Worm (Caenorhabditis elegans) whole organism, L4 larva: Measurements from ENCODE around the gene fbxa-61.

Source experiments
- D1046.2 ChIP-seq: fragments of 200-800 bp; sonication (Bioruptor generic); IDR thresholded peaks from 2 replicates; pipeline ENCODE4 v1.3.6; 2022; ENCODE audit warnings: missing genetic modification characterization, missing compliant biosample characterization
- F44E2.7 ChIP-seq: fragments of 200-800 bp; sonication (Bioruptor generic); IDR thresholded peaks from 2 replicates; pipeline ENCODE4 v2.1.2; 2022; ENCODE audit warnings: missing genetic modification characterization, missing compliant biosample characterization
- T20F7.1 ChIP-seq: fragments of 200-800 bp; sonication (Bioruptor generic); optimal IDR thresholded peaks from 2 replicates; lab custom pipeline; 2018; ENCODE audit warnings: mild to moderate bottlenecking, missing genetic modification characterization, missing compliant biosample characterization
- T26A8.4 ChIP-seq: fragments of 200-800 bp; sonication (Bioruptor generic); IDR thresholded peaks from 2 replicates; pipeline ENCODE4 v1.3.6; 2022; ENCODE audit warnings: missing genetic modification characterization, missing compliant biosample characterization
- Y105C5A.15 ChIP-seq: fragments of 200-800 bp; sonication (Bioruptor generic); IDR thresholded peaks from 2 replicates; pipeline ENCODE4 v1.3.6; 2022; ENCODE audit warnings: missing genetic modification characterization, missing compliant biosample characterization
- Y48G9A.11 ChIP-seq: fragments of 200-800 bp; sonication (Bioruptor generic); IDR thresholded peaks from 2 replicates; pipeline ENCODE4 v1.3.6; 2022; ENCODE audit warnings: missing genetic modification reagents, missing genetic modification characterization, missing compliant biosample characterization
- Y5F2A.4 ChIP-seq: fragments of 200-800 bp; sonication (Bioruptor generic); optimal IDR thresholded peaks from 2 replicates; lab custom pipeline; 2018; ENCODE audit warnings: mild to moderate bottlenecking, missing genetic modification characterization, missing compliant biosample characterization
- ZK546.5 ChIP-seq, 2 experiments: sonication (generic microtip); optimal IDR thresholded peaks; 2 replicates each; lab custom pipeline; 2017; ENCODE audit warnings: missing biosample characterization in 2 of 2, missing genetic modification characterization in 2 of 2
- aha-1 ChIP-seq: fragments of 150-350 bp; peaks from one replicate; lab custom pipeline; 2014; ENCODE audit warnings: missing biosample characterization, missing genetic modification characterization
- ama-1 ChIP-seq: fragments of 150-350 bp; optimal IDR thresholded peaks from 2 replicates; lab custom pipeline; 2014; ENCODE audit warnings: inconsistent platforms, mixed read lengths
- ceh-32 ChIP-seq: sonication (generic microtip); optimal IDR thresholded peaks from 2 replicates; lab custom pipeline; 2016; ENCODE audit warnings: mild to moderate bottlenecking, missing genetic modification characterization, missing compliant biosample characterization; ENCODE audit not compliant: poor library complexity
- ceh-62 ChIP-seq: sonication (generic microtip); optimal IDR thresholded peaks from 2 replicates; lab custom pipeline; 2017; ENCODE audit warnings: missing biosample characterization, missing genetic modification characterization
- cey-2 ChIP-seq: sonication (generic microtip); optimal IDR thresholded peaks from 3 replicates; lab custom pipeline; 2017; ENCODE audit warnings: missing genetic modification characterization, mild to moderate bottlenecking, missing compliant biosample characterization, antibody characterized with exemption, borderline replicate concordance; ENCODE audit not compliant: insufficient read depth
- daf-12 ChIP-seq: fragments of 150-350 bp; optimal IDR thresholded peaks from 2 replicates; lab custom pipeline; 2014; ENCODE audit warnings: missing biosample characterization, missing genetic modification reagents, missing genetic modification characterization
- daf-16 ChIP-seq, 3 experiments: sonication (generic microtip); optimal IDR thresholded peaks; 2 replicates each; lab custom pipeline; 2016 to 2017; ENCODE audit warnings: missing genetic modification characterization in 3 of 3, missing genetic modification reagents in 3 of 3, mild to moderate bottlenecking in 2 of 3, missing compliant biosample characterization in 2 of 3, missing biosample characterization in 1 of 3, moderate library complexity in 1 of 3
- daf-19 ChIP-seq: fragments of 200-800 bp; sonication (Bioruptor generic); conservative IDR thresholded peaks from 2 replicates; pipeline ENCODE4 v1.3.6; 2022; ENCODE audit warnings: missing genetic modification characterization, missing compliant biosample characterization
- dmd-6 ChIP-seq: fragments of 200-800 bp; sonication (Bioruptor generic); IDR thresholded peaks from 2 replicates; pipeline ENCODE4 v1.3.6; 2022; ENCODE audit warnings: missing genetic modification reagents, missing genetic modification characterization, missing compliant biosample characterization
- dmd-9 ChIP-seq: fragments of 200-800 bp; sonication (Bioruptor generic); IDR thresholded peaks from 2 replicates; pipeline ENCODE4 v1.3.6; 2022; ENCODE audit warnings: missing genetic modification reagents, missing genetic modification characterization, missing compliant biosample characterization
- dpl-1 ChIP-seq: fragments of 150-350 bp; optimal IDR thresholded peaks from 2 replicates; lab custom pipeline; 2014; ENCODE audit warnings: missing biosample characterization, missing genetic modification reagents, missing genetic modification characterization
- duxl-1 ChIP-seq: sonication (generic microtip); optimal IDR thresholded peaks from 2 replicates; lab custom pipeline; 2016; ENCODE audit warnings: mild to moderate bottlenecking, missing genetic modification characterization, moderate library complexity, missing compliant biosample characterization; ENCODE audit not compliant: poor library complexity
- dve-1 ChIP-seq: sonication (generic microtip); optimal IDR thresholded peaks from 2 replicates; lab custom pipeline; 2017; ENCODE audit warnings: antibody characterized with exemption, mild to moderate bottlenecking, missing genetic modification characterization, missing compliant biosample characterization; ENCODE audit not compliant: insufficient read depth
- gei-8 ChIP-seq: fragments of 200-800 bp; sonication (Bioruptor generic); optimal IDR thresholded peaks from 2 replicates; lab custom pipeline; 2018; ENCODE audit warnings: mild to moderate bottlenecking, missing genetic modification characterization, missing compliant biosample characterization
- hif-1 ChIP-seq, 2 experiments: sonication (generic microtip); optimal IDR thresholded peaks; 2 replicates each; lab custom pipeline; 2016 to 2017; ENCODE audit warnings: missing compliant biosample characterization in 2 of 2, missing genetic modification characterization in 2 of 2, missing genetic modification reagents in 2 of 2, missing genotype in 2 of 2, mild to moderate bottlenecking in 1 of 2
- hlh-11 ChIP-seq: fragments of 200-800 bp; sonication (Bioruptor generic); optimal IDR thresholded peaks from 2 replicates; lab custom pipeline; 2018; ENCODE audit warnings: mild to moderate bottlenecking, missing genetic modification characterization, missing compliant biosample characterization
- hlh-30 ChIP-seq: sonication (generic microtip); optimal IDR thresholded peaks from 2 replicates; lab custom pipeline; 2017; ENCODE audit warnings: antibody characterized with exemption, mild to moderate bottlenecking, missing genetic modification characterization, missing compliant biosample characterization; ENCODE audit not compliant: insufficient read depth
- jun-1 ChIP-seq: fragments of 150-350 bp; optimal IDR thresholded peaks from 2 replicates; lab custom pipeline; 2014; ENCODE audit warnings: missing biosample characterization, missing genetic modification reagents, missing genetic modification characterization
- lim-7 ChIP-seq: fragments of 200-800 bp; sonication (Bioruptor generic); IDR thresholded peaks from 2 replicates; pipeline ENCODE4 v1.3.6; 2022; ENCODE audit warnings: missing genetic modification characterization, missing compliant biosample characterization
- lin-1 ChIP-seq: fragments of 200-800 bp; sonication (Bioruptor generic); IDR thresholded peaks from 2 replicates; pipeline ENCODE4 v1.3.6; 2022; ENCODE audit warnings: missing genetic modification reagents, missing genetic modification characterization, missing compliant biosample characterization
- lin-38 ChIP-seq: fragments of 200-800 bp; sonication (Bioruptor generic); IDR thresholded peaks from 2 replicates; pipeline ENCODE4 v1.3.6; 2022; ENCODE audit warnings: missing genetic modification reagents, missing genetic modification characterization, missing compliant biosample characterization
- lin-39 ChIP-seq: fragments of 150-350 bp; optimal IDR thresholded peaks from 2 replicates; lab custom pipeline; 2014; ENCODE audit warnings: missing biosample characterization, missing genetic modification reagents, missing genetic modification characterization
- lir-3 ChIP-seq: sonication (generic microtip); optimal IDR thresholded peaks from 2 replicates; lab custom pipeline; 2016; ENCODE audit warnings: mild to moderate bottlenecking, missing genetic modification characterization, missing compliant biosample characterization
- lsy-2 ChIP-seq, 2 experiments: fragments of 150-350 bp in 1 of 2; sonication (generic microtip) in 1 of 2; optimal IDR thresholded peaks; 2 replicates each; lab custom pipeline; 2014 to 2017; ENCODE audit warnings: missing biosample characterization in 2 of 2, missing genetic modification characterization in 2 of 2
- mxl-3 ChIP-seq: fragments of 200-800 bp; sonication (Bioruptor generic); optimal IDR thresholded peaks from 2 replicates; lab custom pipeline; 2018; ENCODE audit warnings: mild to moderate bottlenecking, missing genetic modification characterization, missing compliant biosample characterization
- nhr-25 ChIP-seq: sonication (generic microtip); optimal IDR thresholded peaks from 2 replicates; lab custom pipeline; 2017; ENCODE audit warnings: missing genetic modification characterization, mild to moderate bottlenecking, missing compliant biosample characterization, antibody characterized with exemption, moderate library complexity, borderline replicate concordance; ENCODE audit not compliant: insufficient read depth
- nhr-28 ChIP-seq: fragments of 150-350 bp; optimal IDR thresholded peaks from 2 replicates; lab custom pipeline; 2014; ENCODE audit warnings: missing biosample characterization, missing genetic modification characterization
- nhr-42 ChIP-seq: fragments of 200-800 bp; sonication (Bioruptor generic); IDR thresholded peaks from 2 replicates; pipeline ENCODE4 v1.3.6; 2022; ENCODE audit warnings: missing genetic modification characterization, missing compliant biosample characterization
- nhr-76 ChIP-seq: fragments of 150-350 bp; optimal IDR thresholded peaks from 2 replicates; lab custom pipeline; 2014; ENCODE audit warnings: missing biosample characterization, missing genetic modification characterization
- nhr-77 ChIP-seq: fragments of 150-350 bp; optimal IDR thresholded peaks from 2 replicates; lab custom pipeline; 2014; ENCODE audit warnings: missing biosample characterization, missing genetic modification characterization
- php-3 ChIP-seq: fragments of 200-800 bp; sonication (Bioruptor generic); IDR thresholded peaks from 2 replicates; pipeline ENCODE4 v1.3.6; 2022; ENCODE audit warnings: missing genetic modification reagents, missing genetic modification characterization, missing compliant biosample characterization
- pqm-1 ChIP-seq: sonication (generic microtip); optimal IDR thresholded peaks from 2 replicates; lab custom pipeline; 2017; ENCODE audit warnings: missing biosample characterization, missing genetic modification characterization
- rbr-2 ChIP-seq: sonication (generic microtip); optimal IDR thresholded peaks from 2 replicates; lab custom pipeline; 2016; ENCODE audit warnings: missing genotype, missing genetic modification characterization, missing compliant biosample characterization
- set-16 ChIP-seq: fragments of 200-800 bp; sonication (Bioruptor generic); IDR thresholded peaks from 2 replicates; pipeline ENCODE4 v1.3.6; 2022; ENCODE audit warnings: missing genetic modification reagents, missing genetic modification characterization, missing compliant biosample characterization
- skn-1 ChIP-seq: fragments of 150-350 bp; optimal IDR thresholded peaks from 2 replicates; lab custom pipeline; 2014; ENCODE audit warnings: missing biosample characterization, missing genetic modification characterization
- tra-1 ChIP-seq: fragments of 200-800 bp; sonication (Bioruptor generic); IDR thresholded peaks from 2 replicates; pipeline ENCODE4 v1.3.6; 2022; ENCODE audit warnings: missing genetic modification reagents, missing genetic modification characterization, missing compliant biosample characterization
- unc-62 ChIP-seq, 3 experiments: fragments of 150-350 bp in 1 of 3; sonication (generic microtip); optimal IDR thresholded peaks in 2 of 3; peaks in 1 of 3; 1 replicate in 1 of 3; 2 replicates in 2 of 3; lab custom pipeline; 2014 to 2017; ENCODE audit warnings: missing biosample characterization in 3 of 3, missing genetic modification characterization in 3 of 3, missing genetic modification reagents in 3 of 3, missing genotype in 1 of 3
- vab-7 ChIP-seq: fragments of 200-800 bp; sonication (Bioruptor generic); IDR thresholded peaks from 2 replicates; pipeline ENCODE4 v1.3.6; 2022; ENCODE audit warnings: missing genetic modification reagents, missing genetic modification characterization, missing compliant biosample characterization
- zip-11 ChIP-seq: fragments of 200-800 bp; sonication (Bioruptor generic); IDR thresholded peaks from 2 replicates; pipeline ENCODE4 v1.3.6; 2022; ENCODE audit warnings: missing genetic modification characterization, missing compliant biosample characterization
- ztf-11 ChIP-seq: fragments of 150-350 bp; optimal IDR thresholded peaks from 2 replicates; lab custom pipeline; 2014; ENCODE audit warnings: missing biosample characterization, missing genetic modification characterization

The fbxa-61 gene

ce11 chrIII:1218998-1219397, 19.9 kb upstream of the fbxa-61 start:
- no peak for TF ChIP-seq ztf-11 (tag; lab: Kevin White, UChicago)
- no peak for TF ChIP-seq nhr-28 (tag; lab: Kevin White, UChicago)
- no peak for TF ChIP-seq lin-39 (tag; lab: Kevin White, UChicago)
- TF ChIP-seq gei-8 (GFP tag; lab: Kevin White, UChicago) = no peak
- no peak for TF ChIP-seq daf-19 (GFP tag; lab: Robert Waterston, UW)
- TF ChIP-seq cey-2 = no peak
- TF ChIP-seq duxl-1 = no peak
- TF ChIP-seq dpl-1 = no peak
- TF ChIP-seq set-16 = no peak
- no peak for TF ChIP-seq tra-1 (GFP tag; lab: Robert Waterston, UW)
- no peak for TF ChIP-seq daf-12
- TF ChIP-seq lin-38 (GFP tag; lab: Robert Waterston, UW) = peak; percentile 13
- TF ChIP-seq aha-1 (tag; lab: Kevin White, UChicago) = peak; percentile 64

- peak; percentile 47 for TF ChIP-seq pqm-1 (tag; lab: Kevin White, UChicago)
- no peak for TF ChIP-seq unc-62 (GFP tag; optimal IDR thresholded peaks at IDR 0.05 in 1 of 2; lab: Kevin White, UChicago)
- TF ChIP-seq unc-62 (tag; optimal IDR thresholded peaks at IDR 0.05; lab: Kevin White, UChicago) = no peak
- no peak for TF ChIP-seq ztf-11 (tag; lab: Kevin White, UChicago)
- TF ChIP-seq jun-1 (tag; lab: Kevin White, UChicago) = no peak
- no peak for TF ChIP-seq lin-1
- no peak for TF ChIP-seq Y48G9A.11 (GFP tag; lab: Robert Waterston, UW)
- no peak for TF ChIP-seq T20F7.1 (GFP tag; lab: Kevin White, UChicago)
- TF ChIP-seq aha-1 (tag; lab: Kevin White, UChicago) = no peak
- TF ChIP-seq ceh-32 (tag; lab: Kevin White, UChicago) = no peak
- peak; percentile 28 for TF ChIP-seq hlh-30
- TF ChIP-seq vab-7 (GFP tag; lab: Robert Waterston, UW) = no peak
- peak; percentile 13 for TF ChIP-seq nhr-28 (tag; lab: Kevin White, UChicago)
- TF ChIP-seq T26A8.4 (GFP tag; lab: Robert Waterston, UW) = no peak
- no peak for TF ChIP-seq lim-7
- no peak for TF ChIP-seq ZK546.5 (tag; optimal IDR thresholded peaks at IDR 0.05; lab: Kevin White, UChicago)
- TF ChIP-seq F44E2.7 (GFP tag; lab: Robert Waterston, UW) = no peak
- 0 out of 2 replicates have a peak, but pooled peaks have one; percentile 14 for TF ChIP-seq tra-1 (GFP tag; lab: Robert Waterston, UW)
- TF ChIP-seq lin-38 (GFP tag; lab: Robert Waterston, UW) = no peak
- TF ChIP-seq nhr-77 (tag; lab: Kevin White, UChicago) = peak; percentile 24
- no peak for TF ChIP-seq nhr-25 (tag; lab: Kevin White, UChicago)
- TF ChIP-seq hif-1 (tag; optimal IDR thresholded peaks at IDR 0.05; lab: Kevin White, UChicago) = no peak
- peak; percentile 61 for TF ChIP-seq mxl-3 (GFP tag; lab: Kevin White, UChicago)
- no peak for TF ChIP-seq ceh-62 (tag; lab: Kevin White, UChicago)
- TF ChIP-seq ama-1 (lab: Kevin White, UChicago) = no peak
- no peak for TF ChIP-seq Y105C5A.15
- peak; percentile 6 for TF ChIP-seq dve-1 (tag; lab: Kevin White, UChicago)
- TF ChIP-seq daf-19 (GFP tag; lab: Robert Waterston, UW) = no peak
- TF ChIP-seq php-3 (GFP tag; lab: Robert Waterston, UW) = peak; percentile 61
- no peak for TF ChIP-seq zip-11 (GFP tag; lab: Robert Waterston, UW)
- peak; percentile 66 for TF ChIP-seq dmd-6
- no peak for TF ChIP-seq lsy-2 (tag; optimal IDR thresholded peaks at IDR 0.05; lab: Kevin White, UChicago)
- TF ChIP-seq dmd-9 (GFP tag; lab: Robert Waterston, UW) = no peak
- no peak for TF ChIP-seq daf-16 (GFP tag; optimal IDR thresholded peaks at IDR 0.05; lab: Kevin White, UChicago)
- peak; percentile 41 for TF ChIP-seq daf-16 (tag; optimal IDR thresholded peaks at IDR 0.05; lab: Kevin White, UChicago)
- no peak for TF ChIP-seq rbr-2 (tag; lab: Kevin White, UChicago)
- peak; percentile 81 for TF ChIP-seq hlh-11 (tag; lab: Kevin White, UChicago)
- TF ChIP-seq Y5F2A.4 (GFP tag; lab: Kevin White, UChicago) = no peak
- TF ChIP-seq nhr-42 (GFP tag; lab: Robert Waterston, UW) = no peak
- no peak for TF ChIP-seq nhr-76 (tag; lab: Kevin White, UChicago)
- TF ChIP-seq D1046.2 (GFP tag; lab: Robert Waterston, UW) = no peak
- no peak for TF ChIP-seq lir-3 (tag; lab: Kevin White, UChicago)
- no peak for TF ChIP-seq duxl-1
- no peak for TF ChIP-seq skn-1 (tag; lab: Kevin White, UChicago)
- no peak for TF ChIP-seq cey-2
These were observed 18.8 kb upstream of the fbxa-61 start for ce11 chrIII:1220012-1220411.
